Worm (Caenorhabditis elegans): ENCODE results near the gene D1086.7.

- TF ChIP-seq daf-16 (GFP tag; optimal IDR thresholded peaks at IDR 0.05) = no peak
- no peak for TF ChIP-seq daf-16 (tag; optimal IDR thresholded peaks at IDR 0.05)
- no peak for TF ChIP-seq F10B5.3 (tag; optimal IDR thresholded peaks at IDR 0.05)
- no peak for TF ChIP-seq zfp-2 (tag; optimal IDR thresholded peaks at IDR 0.05)
- TF ChIP-seq ZK546.5 (tag; optimal IDR thresholded peaks at IDR 0.05) = no peak
- no peak for TF ChIP-seq unc-130 (GFP tag; optimal IDR thresholded peaks at IDR 0.05)
- no peak for TF ChIP-seq Y105C5A.15 (GFP tag; IDR thresholded peaks at IDR 0.05)
- peak; percentile 60 for TF ChIP-seq hlh-30 (tag; optimal IDR thresholded peaks at IDR 0.05; ENCODE audit: insufficient read depth)
- no peak for TF ChIP-seq php-3 (GFP tag; IDR thresholded peaks at IDR 0.05)
- TF ChIP-seq lin-15B (tag; optimal IDR thresholded peaks at IDR 0.05) = no peak
- TF ChIP-seq egl-27 (tag; optimal IDR thresholded peaks at IDR 0.05) = no peak
- TF ChIP-seq nhr-237 (tag; optimal IDR thresholded peaks at IDR 0.05) = no peak
- no peak for TF ChIP-seq aly-2 (tag; optimal IDR thresholded peaks at IDR 0.05)
- TF ChIP-seq pha-4 (GFP tag; IDR thresholded peaks at IDR 0.05) = no peak
- no peak for TF ChIP-seq pha-4 (tag; optimal IDR thresholded peaks at IDR 0.05)
- TF ChIP-seq daf-19 (GFP tag; conservative IDR thresholded peaks at IDR 0.05) = no peak
Observed at ce11 chrV:14094953-14095352, 10.9 kb downstream of the D1086.7 start.
